Worm (Caenorhabditis elegans) whole organism, midembryonic: ENCODE data around the gene str-165.

Source experiments
- T22C8.4 ChIP-seq: fragments of 200-800 bp; sonication (Bioruptor generic); IDR thresholded peaks from 2 replicates; pipeline ENCODE4 v1.3.6; 2022; ENCODE audit warnings: missing genetic modification characterization, missing compliant biosample characterization
- cog-1 ChIP-seq: sonication (generic microtip); optimal IDR thresholded peaks from 2 replicates; lab custom pipeline; 2016; ENCODE audit warnings: missing genetic modification characterization, missing compliant biosample characterization
- flt-1 ChIP-seq: fragments of 200-800 bp; sonication (Bioruptor generic); IDR thresholded peaks from 2 replicates; pipeline ENCODE4 v1.3.6; 2022; ENCODE audit warnings: missing genetic modification characterization, missing compliant biosample characterization
- klf-2 ChIP-seq: fragments of 200-800 bp; sonication (Bioruptor generic); conservative IDR thresholded peaks from 2 replicates; pipeline ENCODE4 v1.3.6; 2022; ENCODE audit warnings: missing genetic modification reagents, missing genetic modification characterization, missing compliant biosample characterization
- med-1 ChIP-seq: sonication (generic microtip); optimal IDR thresholded peaks from 2 replicates; lab custom pipeline; 2017; ENCODE audit warnings: missing genetic modification characterization, mild to moderate bottlenecking, missing compliant biosample characterization, antibody characterized with exemption, missing genetic modification reagents; ENCODE audit not compliant: insufficient read depth
- ref-1 ChIP-seq: fragments of 200-800 bp; sonication (Bioruptor generic); conservative IDR thresholded peaks from 2 replicates; pipeline ENCODE4 v1.3.6; 2022; ENCODE audit warnings: missing genetic modification reagents, missing genetic modification characterization, missing compliant biosample characterization
- tab-1 ChIP-seq: fragments of 200-800 bp; sonication (Bioruptor generic); IDR thresholded peaks from 2 replicates; pipeline ENCODE4 v1.3.6; 2022; ENCODE audit warnings: missing genetic modification characterization, missing compliant biosample characterization
- ztf-23 ChIP-seq: fragments of 200-800 bp; sonication (Bioruptor generic); IDR thresholded peaks from 2 replicates; pipeline ENCODE4 v1.3.6; 2022; ENCODE audit warnings: missing genetic modification reagents, missing genetic modification characterization, missing compliant biosample characterization
- ztf-29 ChIP-seq: fragments of 200-800 bp; sonication (Bioruptor generic); IDR thresholded peaks from 2 replicates; pipeline ENCODE4 v1.3.6; 2022; ENCODE audit warnings: missing genetic modification reagents, missing genetic modification characterization, missing compliant biosample characterization

str-165 gene

ce11 chrV:13799190-13799589, 31.7 kb upstream of the str-165 start:
- TF ChIP-seq ref-1: no peak

ce11 chrV:13803902-13804301, 27.0 kb upstream of the str-165 start, which contains the start of gene swan-2:
Gene swan-2, minus strand, starts transcription at chrV:13804281.
- TF ChIP-seq tab-1 (GFP tag; lab: Robert Waterston, UW) (no peak), med-1 (no peak), klf-2 (no peak), T22C8.4 (GFP tag; lab: Robert Waterston, UW) (no peak), ztf-29 (GFP tag; lab: Robert Waterston, UW) (no peak), ztf-23 (GFP tag; lab: Robert Waterston, UW) (no peak)

ce11 chrV:13807232-13807631, 23.7 kb upstream of the str-165 start, which contains the start of gene swan-1:
Gene swan-1, minus strand, starts transcription at chrV:13807237.
- TF ChIP-seq cog-1 (tag; lab: Kevin White, UChicago) (no peak), flt-1 (GFP tag; lab: Robert Waterston, UW) (no peak), klf-2 (no peak), ztf-23 (GFP tag; lab: Robert Waterston, UW) (no peak), ztf-29 (GFP tag; lab: Robert Waterston, UW) (no peak), med-1 (no peak), tab-1 (GFP tag; lab: Robert Waterston, UW) (no peak), ref-1 (no peak), T22C8.4 (GFP tag; lab: Robert Waterston, UW) (no peak)

- TF ChIP-seq flt-1 (GFP tag; lab: Robert Waterston, UW): 0 out of 2 replicates have a peak, but pooled peaks have one; percentile 65
- TF ChIP-seq ref-1: no peak
- peak; percentile 63 for TF ChIP-seq cog-1 (tag; lab: Kevin White, UChicago)
- peak; percentile 59; the same call in 1 of the 2 replicates for TF ChIP-seq T22C8.4 (GFP tag; lab: Robert Waterston, UW)
Measured at ce11 chrV:13808462-13808867, 22.4 kb upstream of the str-165 start.

- TF ChIP-seq ztf-29 (GFP tag; lab: Robert Waterston, UW) (no peak), flt-1 (GFP tag; lab: Robert Waterston, UW) (no peak), ref-1 (no peak), tab-1 (GFP tag; lab: Robert Waterston, UW) (no peak), ztf-23 (GFP tag; lab: Robert Waterston, UW) (no peak), klf-2 (no peak), T22C8.4 (GFP tag; lab: Robert Waterston, UW) (no peak), med-1 (no peak), cog-1 (tag; lab: Kevin White, UChicago) (no peak)
Measured at ce11 chrV:13812330-13812729, 18.6 kb upstream of the str-165 start.

- TF ChIP-seq ztf-29 (GFP tag; lab: Robert Waterston, UW) (no peak), flt-1 (GFP tag; lab: Robert Waterston, UW) (no peak), T22C8.4 (GFP tag; lab: Robert Waterston, UW) (no peak), tab-1 (GFP tag; lab: Robert Waterston, UW) (no peak), cog-1 (tag; lab: Kevin White, UChicago) (no peak), med-1 (no peak), ztf-23 (GFP tag; lab: Robert Waterston, UW) (no peak), ref-1 (no peak), klf-2 (no peak)
Measured at ce11 chrV:13812931-13813330, 18.0 kb upstream of the str-165 start, which contains the start of gene ceh-24. Gene ceh-24, plus strand, starts transcription at chrV:13813231.

ce11 chrV:13816877-13817276, 14.0 kb upstream of the str-165 start, which contains the start of gene F55B12.2:
Gene F55B12.2, minus strand, starts transcription at chrV:13816977.
- no peak for TF ChIP-seq flt-1 (GFP tag; lab: Robert Waterston, UW)
- TF ChIP-seq ztf-23 (GFP tag; lab: Robert Waterston, UW): no peak
- TF ChIP-seq med-1: no peak
- TF ChIP-seq ref-1: no peak
- TF ChIP-seq tab-1 (GFP tag; lab: Robert Waterston, UW): no peak
- no peak for TF ChIP-seq cog-1 (tag; lab: Kevin White, UChicago)
- no peak for TF ChIP-seq T22C8.4 (GFP tag; lab: Robert Waterston, UW)
- TF ChIP-seq ztf-29 (GFP tag; lab: Robert Waterston, UW): no peak
- no peak for TF ChIP-seq klf-2

ce11 chrV:13818824-13819408, 12.0 kb upstream of the str-165 start, which contains the start of gene sel-10:
Gene sel-10, plus strand, starts transcription at chrV:13819361.
- peak; percentile 7 for TF ChIP-seq cog-1 (tag; lab: Kevin White, UChicago)
- TF ChIP-seq T22C8.4 (GFP tag; lab: Robert Waterston, UW): no peak

ce11 chrV:13822752-13823151, 8.2 kb upstream of the str-165 start, which contains the start of gene hpo-31:
Gene hpo-31, plus strand, starts transcription at chrV:13823052.
- TF ChIP-seq tab-1 (GFP tag; lab: Robert Waterston, UW) (no peak), klf-2 (no peak), med-1 (no peak), ztf-23 (GFP tag; lab: Robert Waterston, UW) (no peak), cog-1 (tag; lab: Kevin White, UChicago) (no peak), ztf-29 (GFP tag; lab: Robert Waterston, UW) (no peak), T22C8.4 (GFP tag; lab: Robert Waterston, UW) (no peak), ref-1 (no peak), flt-1 (GFP tag; lab: Robert Waterston, UW) (no peak)

ce11 chrV:13827920-13828319, 3.0 kb upstream of the str-165 start, which contains the start of gene nrf-5:
Gene nrf-5, plus strand, starts transcription at chrV:13828267.
- TF ChIP-seq ztf-23 (GFP tag; lab: Robert Waterston, UW) (no peak), med-1 (no peak), cog-1 (tag; lab: Kevin White, UChicago) (no peak), flt-1 (GFP tag; lab: Robert Waterston, UW) (no peak), ref-1 (no peak), klf-2 (no peak), T22C8.4 (GFP tag; lab: Robert Waterston, UW) (no peak), ztf-29 (GFP tag; lab: Robert Waterston, UW) (no peak), tab-1 (GFP tag; lab: Robert Waterston, UW) (no peak)
